Worm (Caenorhabditis elegans) whole organism, L1 larva: Measurements from ENCODE around the gene slcr-46.2.

Source experiments
- C04F5.9 ChIP-seq: sonication (generic microtip); optimal IDR thresholded peaks from 2 replicates; lab custom pipeline; 2016; ENCODE audit warnings: missing genetic modification characterization, missing compliant biosample characterization
- C16A3.4 ChIP-seq: fragments of 150-350 bp; optimal IDR thresholded peaks from 2 replicates; lab custom pipeline; 2014; ENCODE audit warnings: missing biosample characterization, missing genetic modification characterization
- F16B12.6 ChIP-seq: fragments of 150-350 bp; optimal IDR thresholded peaks from 2 replicates; lab custom pipeline; 2014; ENCODE audit warnings: missing biosample characterization, missing genetic modification characterization
- ama-1 ChIP-seq: fragments of 150-350 bp; optimal IDR thresholded peaks from 2 replicates; lab custom pipeline; 2014
- blmp-1 ChIP-seq: fragments of 150-350 bp; optimal IDR thresholded peaks from 2 replicates; lab custom pipeline; 2014; ENCODE audit warnings: missing biosample characterization, missing genetic modification characterization
- ceh-63 ChIP-seq: fragments of 200-800 bp; sonication (Bioruptor generic); optimal IDR thresholded peaks from 2 replicates; lab custom pipeline; 2018; ENCODE audit warnings: mild to moderate bottlenecking, missing genetic modification characterization, missing compliant biosample characterization
- ceh-8 ChIP-seq: fragments of 200-800 bp; sonication (Bioruptor generic); optimal IDR thresholded peaks from 2 replicates; lab custom pipeline; 2018; ENCODE audit warnings: mild to moderate bottlenecking, missing genetic modification characterization, moderate library complexity, missing compliant biosample characterization
- ceh-82 ChIP-seq, 3 experiments: fragments of 150-350 bp in 1 of 3; sonication (generic microtip) in 2 of 3; optimal IDR thresholded peaks; 2 replicates each; lab custom pipeline; 2014 to 2017; ENCODE audit warnings: missing biosample characterization in 3 of 3, missing genetic modification characterization in 3 of 3
- ceh-88 ChIP-seq: fragments of 200-800 bp; sonication (Bioruptor generic); IDR thresholded peaks from 2 replicates; pipeline ENCODE4 v1.3.6; 2022; ENCODE audit warnings: missing genetic modification characterization, missing compliant biosample characterization
- efl-1 ChIP-seq, 4 experiments: fragments of 150-350 bp; optimal IDR thresholded peaks in 3 of 4; peaks in 1 of 4; 1 replicate in 1 of 4; 2 replicates in 3 of 4; lab custom pipeline; 2014; ENCODE audit warnings: missing biosample characterization in 2 of 4, missing genetic modification characterization in 2 of 4, missing genetic modification reagents in 2 of 4
- efl-3 ChIP-seq: fragments of 200-800 bp; sonication (Bioruptor generic); optimal IDR thresholded peaks from 2 replicates; lab custom pipeline; 2018; ENCODE audit warnings: mild to moderate bottlenecking, missing genetic modification characterization, missing compliant biosample characterization
- egl-13 ChIP-seq: sonication (generic microtip); optimal IDR thresholded peaks from 2 replicates; lab custom pipeline; 2016; ENCODE audit warnings: missing genotype, missing genetic modification reagents, missing genetic modification characterization, missing compliant biosample characterization
- elt-2 ChIP-seq: sonication (generic microtip); optimal IDR thresholded peaks from 2 replicates; lab custom pipeline; 2016; ENCODE audit warnings: missing genetic modification characterization, mild to moderate bottlenecking, inconsistent platforms, missing compliant biosample characterization, missing genetic modification reagents
- elt-3 ChIP-seq, 6 experiments: fragments of 150-350 bp in 1 of 6; sonication (generic microtip); optimal IDR thresholded peaks; 2 replicates each; lab custom pipeline; 2017 to 2018; ENCODE audit warnings: missing biosample characterization in 6 of 6, missing genetic modification characterization in 6 of 6, inconsistent platforms in 1 of 6
- ets-5 ChIP-seq: fragments of 200-800 bp; sonication (Bioruptor generic); IDR thresholded peaks from 2 replicates; pipeline ENCODE4 v1.3.6; 2022; ENCODE audit warnings: missing genetic modification characterization, missing compliant biosample characterization
- fkh-4 ChIP-seq: sonication (generic microtip); optimal IDR thresholded peaks from 2 replicates; lab custom pipeline; 2016; ENCODE audit warnings: missing compliant biosample characterization, missing genetic modification characterization, borderline replicate concordance
- grh-1 ChIP-seq: fragments of 200-800 bp; sonication (Bioruptor generic); IDR thresholded peaks from 2 replicates; pipeline ENCODE4 v1.3.6; 2022; ENCODE audit warnings: missing genetic modification reagents, missing genetic modification characterization, missing compliant biosample characterization
- hlh-17 ChIP-seq: fragments of 200-800 bp; sonication (Bioruptor generic); optimal IDR thresholded peaks from 2 replicates; lab custom pipeline; 2018; ENCODE audit warnings: missing genetic modification characterization, mild to moderate bottlenecking, missing compliant biosample characterization, moderate library complexity, borderline replicate concordance
- irx-1 ChIP-seq: sonication (generic microtip); optimal IDR thresholded peaks from 2 replicates; lab custom pipeline; 2016; ENCODE audit warnings: missing genetic modification characterization, missing compliant biosample characterization
- lin-13 ChIP-seq: fragments of 150-350 bp; optimal IDR thresholded peaks from 2 replicates; lab custom pipeline; 2014; ENCODE audit warnings: missing biosample characterization, missing genetic modification reagents, missing genetic modification characterization
- lin-14 ChIP-seq: fragments of 200-800 bp; sonication (Bioruptor generic); optimal IDR thresholded peaks from 2 replicates; lab custom pipeline; 2018; ENCODE audit warnings: mild to moderate bottlenecking, missing genetic modification characterization, moderate library complexity, missing compliant biosample characterization
- lin-15B ChIP-seq: fragments of 150-350 bp; sonication (generic microtip); optimal IDR thresholded peaks from 3 replicates; lab custom pipeline; 2014; ENCODE audit warnings: missing biosample characterization, missing genetic modification characterization
- mab-9 ChIP-seq: fragments of 200-800 bp; sonication (Bioruptor generic); IDR thresholded peaks from 2 replicates; pipeline ENCODE4 v1.3.6; 2022; ENCODE audit warnings: missing genetic modification reagents, missing genetic modification characterization, missing compliant biosample characterization
- mep-1 ChIP-seq: fragments of 150-350 bp; optimal IDR thresholded peaks from 2 replicates; lab custom pipeline; 2014; ENCODE audit warnings: missing biosample characterization, missing genetic modification characterization
- nhr-11 ChIP-seq: fragments of 150-350 bp; optimal IDR thresholded peaks from 2 replicates; lab custom pipeline; 2014; ENCODE audit warnings: missing biosample characterization, missing genetic modification characterization
- nhr-20 ChIP-seq: sonication (generic microtip); optimal IDR thresholded peaks from 2 replicates; lab custom pipeline; 2016; ENCODE audit warnings: mild to moderate bottlenecking, missing genetic modification characterization, missing compliant biosample characterization
- nhr-28 ChIP-seq: fragments of 150-350 bp; optimal IDR thresholded peaks from 2 replicates; lab custom pipeline; 2014; ENCODE audit warnings: missing biosample characterization, missing genetic modification characterization
- nhr-71 ChIP-seq: sonication (generic microtip); optimal IDR thresholded peaks from 2 replicates; lab custom pipeline; 2016; ENCODE audit warnings: mild to moderate bottlenecking, missing genetic modification characterization, moderate library complexity, missing compliant biosample characterization
- nhr-76 ChIP-seq: sonication (generic microtip); optimal IDR thresholded peaks from 2 replicates; lab custom pipeline; 2017; ENCODE audit warnings: missing biosample characterization, missing genetic modification characterization
- nhr-85 ChIP-seq: sonication (generic microtip); peaks from one replicate; lab custom pipeline; 2016; ENCODE audit warnings: missing genetic modification characterization, inconsistent platforms, missing compliant biosample characterization
- nhr-90 ChIP-seq: sonication (generic microtip); optimal IDR thresholded peaks from 2 replicates; lab custom pipeline; 2016; ENCODE audit warnings: mild to moderate bottlenecking, missing genetic modification characterization, missing compliant biosample characterization; ENCODE audit not compliant: poor library complexity
- pag-3 ChIP-seq: sonication (generic microtip); optimal IDR thresholded peaks from 2 replicates; lab custom pipeline; 2017; ENCODE audit warnings: missing genetic modification characterization, mild to moderate bottlenecking, missing compliant biosample characterization, antibody characterized with exemption, borderline replicate concordance; ENCODE audit not compliant: insufficient read depth
- pax-3 ChIP-seq: fragments of 200-800 bp; sonication (Bioruptor generic); optimal IDR thresholded peaks from 2 replicates; lab custom pipeline; 2018; ENCODE audit warnings: mild to moderate bottlenecking, missing genetic modification characterization, moderate library complexity, missing compliant biosample characterization
- pqm-1 ChIP-seq: sonication (generic microtip); optimal IDR thresholded peaks from 3 replicates; lab custom pipeline; 2017; ENCODE audit warnings: missing biosample characterization, missing genetic modification characterization
- skn-1 ChIP-seq: fragments of 150-350 bp; optimal IDR thresholded peaks from 2 replicates; lab custom pipeline; 2014; ENCODE audit warnings: missing biosample characterization, missing genetic modification characterization
- snpc-4 ChIP-seq: fragments of 150-350 bp; optimal IDR thresholded peaks from 2 replicates; lab custom pipeline; 2014; ENCODE audit warnings: missing biosample characterization, missing genetic modification characterization
- snu-23 ChIP-seq: sonication (generic microtip); optimal IDR thresholded peaks from 2 replicates; lab custom pipeline; 2016; ENCODE audit warnings: missing genetic modification characterization, missing compliant biosample characterization
- tbx-2 ChIP-seq: sonication (generic microtip); optimal IDR thresholded peaks from 2 replicates; lab custom pipeline; 2016; ENCODE audit warnings: missing genetic modification characterization, missing compliant biosample characterization
- unc-30 ChIP-seq: sonication (generic microtip); optimal IDR thresholded peaks from 2 replicates; lab custom pipeline; 2017; ENCODE audit warnings: missing biosample characterization, missing genetic modification characterization
- unc-86 ChIP-seq: sonication (generic microtip); optimal IDR thresholded peaks from 2 replicates; lab custom pipeline; 2016; ENCODE audit warnings: missing genetic modification characterization, missing compliant biosample characterization
- unc-98 ChIP-seq: fragments of 200-800 bp; sonication (Bioruptor generic); IDR thresholded peaks from 2 replicates; pipeline ENCODE4 v1.3.6; 2022; ENCODE audit warnings: missing genetic modification characterization, missing compliant biosample characterization
- vab-15 ChIP-seq: sonication (generic microtip); optimal IDR thresholded peaks from 2 replicates; lab custom pipeline; 2017; ENCODE audit warnings: missing genotype, mild to moderate bottlenecking, missing genetic modification characterization, missing compliant biosample characterization
- ztf-4 ChIP-seq: fragments of 150-350 bp; optimal IDR thresholded peaks from 2 replicates; lab custom pipeline; 2014; ENCODE audit warnings: missing biosample characterization, missing genetic modification characterization

Gene slcr-46.2

DNA sequence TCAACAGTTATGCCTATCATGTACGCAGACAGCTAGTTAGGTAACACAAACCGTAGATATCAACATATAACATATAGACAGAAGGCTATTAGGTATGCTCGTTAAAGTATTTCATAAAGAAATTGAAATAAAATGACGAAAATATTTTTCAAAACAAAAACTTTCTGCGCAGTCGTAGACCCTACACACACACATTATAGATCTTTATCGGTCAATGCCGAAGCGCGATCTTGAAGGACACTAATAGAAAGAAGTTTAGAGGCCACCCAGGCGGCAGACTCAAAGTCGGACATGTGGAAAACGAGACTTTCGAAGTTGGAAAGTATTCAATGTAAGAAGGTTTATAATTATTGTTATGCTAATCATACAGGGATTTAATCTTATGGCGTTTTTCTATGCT lies 39.0 kb upstream of the slcr-46.2 start (continued):
- peak; percentile 76 for TF ChIP-seq nhr-85 (tag; lab: Kevin White, UChicago)

DNA sequence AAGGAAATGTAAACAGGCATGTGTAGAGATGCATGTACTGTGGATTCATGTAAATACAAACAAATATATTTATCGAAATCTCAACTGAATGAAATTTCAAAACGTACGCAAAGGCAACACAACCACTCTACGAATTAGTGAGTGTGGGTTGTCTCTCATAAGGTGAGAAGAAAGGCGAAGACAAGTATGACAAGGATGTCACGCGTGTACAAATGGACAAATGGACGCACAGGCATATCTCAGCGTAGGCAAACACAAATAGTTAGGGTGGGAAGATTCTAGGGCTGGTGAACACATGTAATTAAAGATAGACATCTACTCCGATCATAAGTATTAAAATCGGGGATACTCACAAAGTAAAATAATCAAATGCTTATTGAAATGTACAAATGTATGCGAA lies 38.2 kb upstream of the slcr-46.2 start:
- TF ChIP-seq mep-1 (tag; lab: Kevin White, UChicago) (no peak), lin-14 (GFP tag; lab: Kevin White, UChicago) (peak; percentile 61), snu-23 (peak; percentile 55), grh-1 (GFP tag; lab: Robert Waterston, UW) (no peak), pax-3 (tag; lab: Kevin White, UChicago) (no peak), hlh-17 (no peak), vab-15 (tag; lab: Kevin White, UChicago) (no peak), mab-9 (GFP tag; lab: Robert Waterston, UW) (no peak), nhr-28 (tag; lab: Kevin White, UChicago) (no peak), unc-98 (no peak), nhr-20 (tag; lab: Kevin White, UChicago) (peak; percentile 60), nhr-90 (tag; lab: Kevin White, UChicago) (peak; percentile 12), efl-3 (GFP tag; lab: Kevin White, UChicago) (no peak), ama-1 (lab: Kevin White, UChicago) (no peak), nhr-71 (tag; lab: Kevin White, UChicago) (peak; percentile 24), ets-5 (GFP tag; lab: Robert Waterston, UW) (no peak), pqm-1 (no peak), nhr-11 (tag; lab: Kevin White, UChicago) (no peak), C16A3.4 (tag; lab: Kevin White, UChicago) (no peak), lin-13 (GFP tag; lab: Kevin White, UChicago) (no peak), C04F5.9 (no peak), snpc-4 (tag; lab: Kevin White, UChicago) (no peak), unc-30 (tag; lab: Kevin White, UChicago) (no peak), unc-86 (no peak), ceh-82 (tag; optimal IDR thresholded peaks at IDR 0.05; lab: Kevin White, UChicago) (no peak), elt-3 (tag; optimal IDR thresholded peaks at IDR 0.05; lab: Kevin White, UChicago) (no peak), ceh-63 (GFP tag; lab: Kevin White, UChicago) (no peak), F16B12.6 (no peak), tbx-2 (tag; lab: Kevin White, UChicago) (no peak), nhr-76 (no peak), ceh-88 (GFP tag; lab: Robert Waterston, UW) (no peak), egl-13 (tag; lab: Kevin White, UChicago) (no peak), lin-15B (tag; lab: Kevin White, UChicago) (no peak), nhr-85 (tag; lab: Kevin White, UChicago) (peak; percentile 88), fkh-4 (tag; lab: Kevin White, UChicago) (no peak), pag-3 (tag; lab: Kevin White, UChicago) (no peak), elt-2 (tag; lab: Kevin White, UChicago) (no peak), efl-1 (optimal IDR thresholded peaks at IDR 0.05; lab: Kevin White, UChicago) (no peak), efl-1 (GFP tag; optimal IDR thresholded peaks at IDR 0.05 in 1 of 2; lab: Kevin White, UChicago) (no peak), ztf-4 (no peak), blmp-1 (peak; percentile 20), irx-1 (tag; lab: Kevin White, UChicago) (no peak), ceh-8 (no peak), skn-1 (tag; lab: Kevin White, UChicago) (no peak)
